Worm (Caenorhabditis elegans): ENCODE measurements around the gene W02B12.16.
"Not testable (repeated sequence)": the region's sequence is repeated elsewhere in the genome, so short reads cannot be mapped to it uniquely, and the experiment has no call there.

- TF ChIP-seq unc-62 (GFP tag; optimal IDR thresholded peaks at IDR 0.05); snpc-4 (tag; optimal IDR thresholded peaks at IDR 0.05): not testable (repeated sequence)
Observed at ce11 chrII:11442425-11442824, 33.9 kb downstream of the W02B12.16 start, which contains the start of gene ebp-2.
